Fruit fly (Drosophila melanogaster): ENCODE results near the gene CG15865.

Gene CG15865

dm6 chrX:16648435-16648781 is 15.8 kb downstream of the CG15865 start:
- no peak for TF ChIP-seq OdsH (GFP tag; optimal IDR thresholded peaks at IDR 0.05)
- TF ChIP-seq acj6 (GFP tag; optimal IDR thresholded peaks at IDR 0.05) = no peak
- no peak for TF ChIP-seq vri (GFP tag; optimal IDR thresholded peaks at IDR 0.05)
- no peak for TF ChIP-seq CG6163 (GFP tag; IDR thresholded peaks at IDR 0.05)
- no peak for TF ChIP-seq CG34406 (GFP tag; optimal IDR thresholded peaks at IDR 0.05)
- no peak for TF ChIP-seq CG11902 (GFP tag; optimal IDR thresholded peaks at IDR 0.05)
- no peak for TF ChIP-seq CG11294 (GFP tag; IDR thresholded peaks at IDR 0.05)
- no peak for TF ChIP-seq CG6792 (GFP tag; optimal IDR thresholded peaks at IDR 0.05)
- TF ChIP-seq CG32006 (GFP tag; optimal IDR thresholded peaks at IDR 0.05) = no peak
- TF ChIP-seq Hr38 (GFP tag; optimal IDR thresholded peaks at IDR 0.05) = no peak
- no peak for TF ChIP-seq spab (GFP tag; optimal IDR thresholded peaks at IDR 0.05)
- TF ChIP-seq CG8319 (GFP tag; optimal IDR thresholded peaks at IDR 0.05) = no peak
- no peak for TF ChIP-seq CG10669 (GFP tag; optimal IDR thresholded peaks at IDR 0.05)
- no peak for TF ChIP-seq CG1621 (tag; optimal IDR thresholded peaks at IDR 0.05)

dm6 chrX:16647737-16648434 is 16.4 kb downstream of the CG15865 start:
- TF ChIP-seq salr (GFP tag; optimal IDR thresholded peaks at IDR 0.05) (no peak), Eip93F (GFP tag; optimal IDR thresholded peaks at IDR 0.05) (no peak), CG6808 (GFP tag; optimal IDR thresholded peaks at IDR 0.05) (no peak), CG8319 (GFP tag; optimal IDR thresholded peaks at IDR 0.05) (no peak), Eip78C (GFP tag) (peak; percentile 27), CG6163 (GFP tag; IDR thresholded peaks at IDR 0.05) (peak; percentile 53; the same call in 1 of the 3 replicates), Hr4 (GFP tag; optimal IDR thresholded peaks at IDR 0.05) (no peak), CG8119 (GFP tag; IDR thresholded peaks at IDR 0.05) (0 out of 3 replicates have a peak, but pooled peaks have one; percentile 38), ss (GFP tag; optimal IDR thresholded peaks at IDR 0.05) (peak; percentile 55 to 57), CG6792 (GFP tag; optimal IDR thresholded peaks at IDR 0.05) (no peak), eg (GFP tag; IDR thresholded peaks at IDR 0.05) (peak; percentile 40; the same call in 2 of the 3 replicates), CG9139 (GFP tag; optimal IDR thresholded peaks at IDR 0.05) (peak; percentile 21), vri (GFP tag; optimal IDR thresholded peaks at IDR 0.05) (peak; percentile 77), CG6854 (GFP tag; optimal IDR thresholded peaks at IDR 0.05) (peak; percentile 77), net (GFP tag; optimal IDR thresholded peaks at IDR 0.05) (no peak), Blimp-1 (GFP tag; optimal IDR thresholded peaks at IDR 0.05) (no peak), fkh (GFP tag; optimal IDR thresholded peaks at IDR 0.05) (no peak), pdm3 (GFP tag; optimal IDR thresholded peaks at IDR 0.05) (no peak), dac (GFP tag; optimal IDR thresholded peaks at IDR 0.05) (no peak)

- TF ChIP-seq svp (GFP tag) (peak; percentile 81), fd85E (GFP tag; optimal IDR thresholded peaks at IDR 0.05) (no peak), CG6854 (GFP tag; optimal IDR thresholded peaks at IDR 0.05) (no peak), CG3032 (tag; optimal IDR thresholded peaks at IDR 0.05) (peak; percentile 19), CG32006 (GFP tag; optimal IDR thresholded peaks at IDR 0.05) (peak; percentile 46), CG8119 (GFP tag; IDR thresholded peaks at IDR 0.05) (no peak), CG9139 (GFP tag; optimal IDR thresholded peaks at IDR 0.05) (no peak), CG15336 (GFP tag; IDR thresholded peaks at IDR 0.05) (no peak), Ets96B (tag; optimal IDR thresholded peaks at IDR 0.05) (no peak), Sox15 (GFP tag; optimal IDR thresholded peaks at IDR 0.05) (peak; percentile 49), CG6276 (GFP tag; optimal IDR thresholded peaks at IDR 0.05) (no peak), CG10631 (GFP tag; optimal IDR thresholded peaks at IDR 0.05) (peak; percentile 31), Eip78C (GFP tag) (peak; percentile 82), Ets21C (GFP tag; optimal IDR thresholded peaks at IDR 0.05) (peak; percentile 31), Blimp-1 (GFP tag; optimal IDR thresholded peaks at IDR 0.05) (no peak), Eip93F (GFP tag; optimal IDR thresholded peaks at IDR 0.05) (no peak), vri (GFP tag; optimal IDR thresholded peaks at IDR 0.05) (no peak), Hr38 (GFP tag; optimal IDR thresholded peaks at IDR 0.05) (no peak), CG8319 (GFP tag; optimal IDR thresholded peaks at IDR 0.05) (no peak), Hr4 (GFP tag; optimal IDR thresholded peaks at IDR 0.05) (no peak), dac (GFP tag; optimal IDR thresholded peaks at IDR 0.05) (no peak), CG34406 (GFP tag; optimal IDR thresholded peaks at IDR 0.05) (peak; percentile 33), CG6163 (GFP tag; IDR thresholded peaks at IDR 0.05) (peak; percentile 18; the same call in 1 of the 3 replicates), spab (GFP tag; optimal IDR thresholded peaks at IDR 0.05) (peak; percentile 5), CG11294 (GFP tag; IDR thresholded peaks at IDR 0.05) (no peak), CG1621 (tag; optimal IDR thresholded peaks at IDR 0.05) (no peak), Hr39 (GFP tag; optimal IDR thresholded peaks at IDR 0.05) (peak; percentile 64), CG6792 (GFP tag; optimal IDR thresholded peaks at IDR 0.05) (peak; percentile 31), Lpt (GFP tag; optimal IDR thresholded peaks at IDR 0.05) (no peak), fkh (GFP tag; optimal IDR thresholded peaks at IDR 0.05) (no peak), Met (GFP tag; optimal IDR thresholded peaks at IDR 0.05) (peak; percentile 42), fd59A (GFP tag; optimal IDR thresholded peaks at IDR 0.05) (peak; percentile 28), net (GFP tag; optimal IDR thresholded peaks at IDR 0.05) (no peak), pdm3 (GFP tag; optimal IDR thresholded peaks at IDR 0.05) (peak; percentile 49), Sox14 (GFP tag; optimal IDR thresholded peaks at IDR 0.05) (peak; percentile 28)
Observed at dm6 chrX:16647092-16647632, 17.1 kb downstream of the CG15865 start.
